Fruit fly (Drosophila melanogaster) whole organism: ENCODE data around the gene Marcal1.

Experiments used
- CG8478 ChIP-seq: fragments of >200 bp; optimal IDR thresholded peaks from 2 replicates; lab custom pipeline; 2018; ENCODE audit warnings: inconsistent platforms
- Dll ChIP-seq: fragments of >200 bp; optimal IDR thresholded peaks from 2 replicates; lab custom pipeline; 2017
- EcR ChIP-seq, 2 experiments: fragments of >200 bp; optimal IDR thresholded peaks; 2 replicates each; lab custom pipeline; 2017; ENCODE audit warnings: missing biosample characterization in 2 of 2, missing genetic modification characterization in 2 of 2, missing genetic modification reagents in 2 of 2
- pan ChIP-seq: fragments of >200 bp; optimal IDR thresholded peaks from 2 replicates; lab custom pipeline; 2017
- psq ChIP-seq: fragments of >200 bp; optimal IDR thresholded peaks from 2 replicates; lab custom pipeline; 2017
- usp ChIP-seq: fragments of >200 bp; optimal IDR thresholded peaks from 2 replicates; lab custom pipeline; 2017; ENCODE audit warnings: missing biosample characterization, missing genetic modification characterization, mixed read lengths

DNA sequence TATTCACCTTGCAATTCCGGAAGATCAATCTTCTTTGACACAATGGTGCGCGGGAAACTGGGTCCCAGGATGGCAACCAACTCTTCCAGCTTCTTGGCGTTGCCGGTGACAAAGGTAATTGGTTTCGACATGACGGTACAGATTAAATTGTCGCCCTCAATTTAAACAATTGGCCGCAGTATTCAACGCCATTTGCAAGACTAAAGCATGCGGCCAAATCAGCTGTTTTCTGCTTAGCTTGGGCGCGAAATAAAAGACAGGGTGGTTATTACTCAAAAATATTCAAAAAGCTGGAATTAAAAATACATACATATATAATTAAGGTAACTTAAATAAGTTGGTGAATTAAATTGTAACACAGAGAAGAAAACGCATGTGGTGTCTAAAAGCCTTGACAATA is 23.8 kb downstream of the Marcal1 start, which contains the start of gene CG8891:
- TF ChIP-seq psq (lab: Kevin White, UChicago) (no peak), CG8478 (lab: Kevin White, UChicago) (no peak), EcR (GFP tag; optimal IDR thresholded peaks at IDR 0.05; lab: Kevin White, UChicago) (no peak), Dll (lab: Kevin White, UChicago) (no peak), pan (lab: Kevin White, UChicago) (no peak), usp (no peak)
